Fruit fly (Drosophila melanogaster): Measurements from ENCODE around the gene sdt.

DNA sequence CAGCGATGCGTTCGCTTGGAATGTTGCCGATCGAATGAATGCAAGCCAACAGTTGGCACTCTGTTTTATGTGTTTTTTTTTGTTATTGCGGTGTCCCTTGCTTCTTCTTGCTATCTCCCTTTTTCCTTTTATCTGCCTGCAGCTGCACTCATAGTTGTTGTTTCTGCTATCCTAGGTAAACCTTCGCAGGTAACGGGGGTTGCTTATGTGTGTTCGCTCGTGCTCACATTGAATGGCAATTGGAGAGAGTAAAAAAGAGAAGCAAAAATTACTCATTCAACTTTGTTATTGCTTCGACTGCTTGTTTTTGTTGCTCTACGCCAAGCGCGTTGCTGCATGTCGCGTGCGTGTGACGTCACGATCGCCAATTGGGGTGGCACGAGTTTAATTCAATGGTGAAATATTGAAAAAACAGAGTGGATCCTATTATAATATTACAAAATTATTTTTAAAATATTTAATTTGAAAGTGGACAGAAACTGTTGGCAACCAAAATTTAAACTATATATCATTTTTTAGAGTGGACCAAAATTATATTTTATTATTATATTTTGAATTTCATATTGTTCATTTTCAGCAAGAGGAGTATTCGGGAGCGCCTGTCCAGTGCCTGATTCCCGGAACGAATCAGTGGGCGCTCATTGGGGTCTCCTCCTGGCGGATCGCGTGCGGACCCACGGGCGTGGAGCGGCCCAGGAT lies 93.2 kb downstream of the sdt start, which contains the start of gene Corp:
- TF ChIP-seq Myc (optimal IDR thresholded peaks at IDR 0.05): no peak
- TF ChIP-seq ttk (optimal IDR thresholded peaks at IDR 0.05): no peak
